Worm (Caenorhabditis elegans) whole organism, L2 larva: ENCODE data around the gene str-2.

Experiments
- R02D3.7 ChIP-seq: fragments of 150-350 bp; optimal IDR thresholded peaks from 2 replicates; lab custom pipeline; 2014; ENCODE audit warnings: missing biosample characterization, missing genetic modification characterization
- ama-1 ChIP-seq: fragments of 150-350 bp; optimal IDR thresholded peaks from 2 replicates; lab custom pipeline; 2018; ENCODE audit warnings: inconsistent platforms
- dmd-4 ChIP-seq: sonication (generic microtip); optimal IDR thresholded peaks from 2 replicates; lab custom pipeline; 2017; ENCODE audit warnings: missing biosample characterization, missing genetic modification characterization
- fos-1 ChIP-seq: fragments of 150-350 bp; optimal IDR thresholded peaks from 2 replicates; lab custom pipeline; 2014; ENCODE audit warnings: missing biosample characterization, missing genetic modification characterization
- nhr-12 ChIP-seq: fragments of 150-350 bp; optimal IDR thresholded peaks from 2 replicates; lab custom pipeline; 2014; ENCODE audit warnings: missing biosample characterization, missing genetic modification characterization
- nhr-237 ChIP-seq: fragments of 150-350 bp; optimal IDR thresholded peaks from 2 replicates; lab custom pipeline; 2014; ENCODE audit warnings: missing biosample characterization, missing genetic modification characterization
- peb-1 ChIP-seq: fragments of 150-350 bp; optimal IDR thresholded peaks from 2 replicates; lab custom pipeline; 2014; ENCODE audit warnings: missing biosample characterization, missing genetic modification characterization
- skn-1 ChIP-seq: sonication (generic microtip); optimal IDR thresholded peaks from 2 replicates; lab custom pipeline; 2017; ENCODE audit warnings: missing biosample characterization, missing genetic modification characterization
- snpc-4 ChIP-seq: fragments of 150-350 bp; optimal IDR thresholded peaks from 2 replicates; lab custom pipeline; 2014; ENCODE audit warnings: missing biosample characterization, missing genetic modification characterization
- zag-1 ChIP-seq: fragments of 150-350 bp; optimal IDR thresholded peaks from 2 replicates; lab custom pipeline; 2014; ENCODE audit warnings: missing biosample characterization, missing genetic modification characterization

DNA sequence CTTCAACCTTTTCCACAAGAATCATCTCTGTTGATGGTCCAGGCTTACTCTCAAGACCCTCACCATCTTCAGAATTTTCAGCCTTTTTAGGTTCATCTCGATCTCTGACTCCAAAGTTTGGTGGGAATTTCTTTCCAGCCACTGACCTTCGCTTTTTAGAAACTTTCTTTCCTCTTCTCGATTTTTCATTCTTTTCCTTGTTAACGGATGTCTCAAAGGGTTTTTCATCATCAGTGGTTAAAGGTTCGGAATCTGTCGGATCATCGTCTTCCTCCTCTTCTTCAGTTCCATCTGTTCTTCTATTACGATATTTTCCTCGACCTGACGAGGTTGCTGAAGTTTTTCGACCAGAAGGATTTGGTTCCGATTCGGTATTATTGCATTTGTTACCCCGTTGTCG lies 24.5 kb upstream of the str-2 start:
- no peak for TF ChIP-seq nhr-237
- TF ChIP-seq R02D3.7 (tag; lab: Kevin White, UChicago): no peak
- TF ChIP-seq fos-1 (tag; lab: Kevin White, UChicago): no peak
- no peak for TF ChIP-seq dmd-4 (tag; lab: Kevin White, UChicago)
- TF ChIP-seq ama-1 (lab: Kevin White, UChicago): no peak
- no peak for TF ChIP-seq peb-1
- TF ChIP-seq nhr-12 (tag; lab: Kevin White, UChicago): no peak
- TF ChIP-seq zag-1: no peak
- no peak for TF ChIP-seq snpc-4 (tag; lab: Kevin White, UChicago)
- no peak for TF ChIP-seq skn-1 (tag; lab: Kevin White, UChicago)
